Fruit fly (Drosophila melanogaster): ENCODE results near the gene CBP.

CBP gene

dm6 chrX:7304798-7305447, 32.2 kb upstream of the CBP start (continued):
- TF ChIP-seq topi (GFP tag; optimal IDR thresholded peaks at IDR 0.05) = no peak
- TF ChIP-seq fd59A (GFP tag; optimal IDR thresholded peaks at IDR 0.05) = no peak

- TF ChIP-seq topi (GFP tag; optimal IDR thresholded peaks at IDR 0.05) (peak; percentile 81), CG32006 (GFP tag; optimal IDR thresholded peaks at IDR 0.05) (peak; percentile 93), Sox15 (GFP tag; optimal IDR thresholded peaks at IDR 0.05) (peak; percentile 94), CG4318 (GFP tag; optimal IDR thresholded peaks at IDR 0.05) (peak; percentile 79), CG10631 (GFP tag; optimal IDR thresholded peaks at IDR 0.05) (peak; percentile 91), ss (GFP tag; optimal IDR thresholded peaks at IDR 0.05) (peak; percentile 89 to 95), Sox14 (GFP tag; optimal IDR thresholded peaks at IDR 0.05) (peak; percentile 82), svp (GFP tag) (peak; percentile 90), Eip93F (GFP tag; optimal IDR thresholded peaks at IDR 0.05) (no peak), CG34406 (GFP tag; optimal IDR thresholded peaks at IDR 0.05) (peak; percentile 87), Hr38 (GFP tag; optimal IDR thresholded peaks at IDR 0.05) (no peak), CG7368 (GFP tag; optimal IDR thresholded peaks at IDR 0.05) (peak; percentile 85), lz (GFP tag; optimal IDR thresholded peaks at IDR 0.05) (peak; percentile 84), CG31627 (GFP tag; optimal IDR thresholded peaks at IDR 0.05) (peak; percentile 86), CG11762 (GFP tag; optimal IDR thresholded peaks at IDR 0.05; ENCODE audit: insufficient read depth) (peak; percentile 60), Lpt (GFP tag; optimal IDR thresholded peaks at IDR 0.05) (peak; percentile 75), OdsH (GFP tag; optimal IDR thresholded peaks at IDR 0.05) (peak; percentile 86), CG11294 (GFP tag; IDR thresholded peaks at IDR 0.05) (peak; percentile 58; the same call in 1 of the 2 replicates), Met (GFP tag; optimal IDR thresholded peaks at IDR 0.05) (peak; percentile 81), Sox102F (GFP tag; optimal IDR thresholded peaks at IDR 0.05) (peak; percentile 77), Blimp-1 (GFP tag; optimal IDR thresholded peaks at IDR 0.05) (peak; percentile 68), fd59A (GFP tag; optimal IDR thresholded peaks at IDR 0.05) (peak; percentile 95), acj6 (GFP tag; optimal IDR thresholded peaks at IDR 0.05) (peak; percentile 87), dac (GFP tag; optimal IDR thresholded peaks at IDR 0.05) (peak; percentile 81), esn (GFP tag; optimal IDR thresholded peaks at IDR 0.05) (peak; percentile 71), CG6854 (GFP tag; optimal IDR thresholded peaks at IDR 0.05) (peak; percentile 85), dsx (GFP tag; optimal IDR thresholded peaks at IDR 0.05; ENCODE audit: poor library complexity, severe bottlenecking) (peak; percentile 79), salr (GFP tag; optimal IDR thresholded peaks at IDR 0.05) (peak; percentile 86 to 88), Hr39 (GFP tag; optimal IDR thresholded peaks at IDR 0.05) (peak; percentile 89), CG9139 (GFP tag; optimal IDR thresholded peaks at IDR 0.05) (peak; percentile 90), Hr4 (GFP tag; optimal IDR thresholded peaks at IDR 0.05) (peak; percentile 51), cyc (GFP tag; optimal IDR thresholded peaks at IDR 0.05) (peak; percentile 80), Smox (GFP tag; optimal IDR thresholded peaks at IDR 0.05) (peak; percentile 75), Eip75B (GFP tag; optimal IDR thresholded peaks at IDR 0.05) (peak; percentile 71), CG6792 (GFP tag; optimal IDR thresholded peaks at IDR 0.05) (peak; percentile 90), eg (GFP tag; IDR thresholded peaks at IDR 0.05) (peak; percentile 74), CG6163 (GFP tag; IDR thresholded peaks at IDR 0.05) (peak; percentile 87), Ets96B (tag; optimal IDR thresholded peaks at IDR 0.05) (peak; percentile 90), fd85E (GFP tag; optimal IDR thresholded peaks at IDR 0.05) (peak; percentile 48), CG15336 (GFP tag; IDR thresholded peaks at IDR 0.05) (peak; percentile 77), net (GFP tag; optimal IDR thresholded peaks at IDR 0.05) (peak; percentile 89), vri (GFP tag; optimal IDR thresholded peaks at IDR 0.05) (peak; percentile 30), CG6808 (GFP tag; optimal IDR thresholded peaks at IDR 0.05) (peak; percentile 92), CG8632 (GFP tag; optimal IDR thresholded peaks at IDR 0.05) (peak; percentile 80), fkh (GFP tag; optimal IDR thresholded peaks at IDR 0.05) (no peak), pdm3 (GFP tag; optimal IDR thresholded peaks at IDR 0.05) (peak; percentile 81), CG16779 (tag; optimal IDR thresholded peaks at IDR 0.05) (peak; percentile 82)
These were observed 31.3 kb upstream of the CBP start for dm6 chrX:7305753-7306338.

Data from whole organism, prepupa.